Fruit fly (Drosophila melanogaster): ENCODE data around the gene Cyp40.

The Cyp40 gene

dm6 chr3L:9678007-9678497 is 49.6 kb downstream of the Cyp40 start (continued):
- TF ChIP-seq Gug (GFP tag; IDR thresholded peaks at IDR 0.05) = no peak
- TF ChIP-seq Met (GFP tag; optimal IDR thresholded peaks at IDR 0.05) = peak; percentile 52
- TF ChIP-seq CG6276 (GFP tag; optimal IDR thresholded peaks at IDR 0.05) = no peak
- TF ChIP-seq CG32006 (GFP tag; optimal IDR thresholded peaks at IDR 0.05) = no peak
- TF ChIP-seq esn (GFP tag; optimal IDR thresholded peaks at IDR 0.05) = peak; percentile 52
- TF ChIP-seq CG10669 (GFP tag; optimal IDR thresholded peaks at IDR 0.05) = no peak
- TF ChIP-seq topi (GFP tag; optimal IDR thresholded peaks at IDR 0.05) = peak; percentile 19
- peak; percentile 39 for TF ChIP-seq svp (GFP tag)
- peak; percentile 21 for TF ChIP-seq CG31627 (GFP tag; optimal IDR thresholded peaks at IDR 0.05)
- peak; percentile 20 for TF ChIP-seq CG34406 (GFP tag; optimal IDR thresholded peaks at IDR 0.05)
- peak; percentile 87 for TF ChIP-seq Eip78C (GFP tag)
- peak; percentile 60 for TF ChIP-seq net (GFP tag; optimal IDR thresholded peaks at IDR 0.05)
- no peak for TF ChIP-seq CG11294 (GFP tag; IDR thresholded peaks at IDR 0.05)

dm6 chr3L:9678994-9679393 is 50.5 kb downstream of the Cyp40 start, which contains the start of the genes fry and CG16717:
fry (minus strand) TSS chr3L:9679103.
CG16717 (plus strand) TSS chr3L:9679201.
- TF ChIP-seq CG11294 (GFP tag; IDR thresholded peaks at IDR 0.05) (no peak), CG3032 (tag; optimal IDR thresholded peaks at IDR 0.05) (no peak), Eip78C (GFP tag) (peak; percentile 7), CG1621 (tag; optimal IDR thresholded peaks at IDR 0.05) (no peak), acj6 (GFP tag; optimal IDR thresholded peaks at IDR 0.05) (no peak), esn (GFP tag; optimal IDR thresholded peaks at IDR 0.05) (no peak), Eip93F (GFP tag; optimal IDR thresholded peaks at IDR 0.05) (no peak), CG11762 (GFP tag; optimal IDR thresholded peaks at IDR 0.05; ENCODE audit: insufficient read depth) (no peak), vri (GFP tag; optimal IDR thresholded peaks at IDR 0.05) (peak; percentile 47), ss (GFP tag; optimal IDR thresholded peaks at IDR 0.05) (no peak), CG7368 (GFP tag; optimal IDR thresholded peaks at IDR 0.05) (no peak), CG6808 (GFP tag; optimal IDR thresholded peaks at IDR 0.05) (no peak), Lpt (GFP tag; optimal IDR thresholded peaks at IDR 0.05) (no peak), CG10631 (GFP tag; optimal IDR thresholded peaks at IDR 0.05) (no peak), achi (GFP tag; optimal IDR thresholded peaks at IDR 0.05) (no peak)

- TF ChIP-seq CG8632 (GFP tag; optimal IDR thresholded peaks at IDR 0.05) = no peak
- TF ChIP-seq Eip78C (GFP tag) = no peak
- TF ChIP-seq acj6 (GFP tag; optimal IDR thresholded peaks at IDR 0.05) = no peak
- no peak for TF ChIP-seq Lpt (GFP tag; optimal IDR thresholded peaks at IDR 0.05)
Measured at dm6 chr3L:9680968-9681367, 52.5 kb downstream of the Cyp40 start, which contains the start of gene alphaTub67C. alphaTub67C (plus strand) TSS chr3L:9681268.

Data from whole organism, prepupa.